Worm (Caenorhabditis elegans) whole organism, L3 larva: Measurements from ENCODE around the gene C49C8.5.

ENCODE experiments used
- ZK546.5 ChIP-seq: sonication (generic microtip); optimal IDR thresholded peaks from 2 replicates; lab custom pipeline; 2017; ENCODE audit warnings: missing biosample characterization, missing genetic modification characterization
- aly-2 ChIP-seq: fragments of 150-350 bp; optimal IDR thresholded peaks from 2 replicates; lab custom pipeline; 2014; ENCODE audit warnings: missing biosample characterization, missing genetic modification characterization
- ama-1 ChIP-seq: fragments of 150-350 bp; optimal IDR thresholded peaks from 2 replicates; lab custom pipeline; 2018
- egl-27 ChIP-seq: sonication (generic microtip); optimal IDR thresholded peaks from 4 replicates; lab custom pipeline; 2017; ENCODE audit warnings: missing biosample characterization, missing genetic modification reagents, missing genetic modification characterization
- egl-5 ChIP-seq: fragments of 150-350 bp; optimal IDR thresholded peaks from 2 replicates; lab custom pipeline; 2017; ENCODE audit warnings: missing biosample characterization, missing genetic modification reagents, missing genetic modification characterization, inconsistent platforms
- fos-1 ChIP-seq: fragments of 150-350 bp; optimal IDR thresholded peaks from 2 replicates; lab custom pipeline; 2014; ENCODE audit warnings: missing biosample characterization, missing genetic modification characterization
- jun-1 ChIP-seq: fragments of 150-350 bp; optimal IDR thresholded peaks from 2 replicates; lab custom pipeline; 2014; ENCODE audit warnings: missing biosample characterization, missing genetic modification reagents, missing genetic modification characterization
- nhr-23 ChIP-seq: fragments of 150-350 bp; optimal IDR thresholded peaks from 2 replicates; lab custom pipeline; 2014; ENCODE audit warnings: missing biosample characterization, missing genetic modification reagents, missing genetic modification characterization
- nhr-237 ChIP-seq: fragments of 150-350 bp; optimal IDR thresholded peaks from 2 replicates; lab custom pipeline; 2014; ENCODE audit warnings: missing biosample characterization, missing genetic modification characterization
- nhr-25 ChIP-seq: sonication (generic microtip); optimal IDR thresholded peaks from 2 replicates; lab custom pipeline; 2017; ENCODE audit warnings: missing biosample characterization, missing genetic modification characterization
- nhr-28 ChIP-seq: fragments of 150-350 bp; optimal IDR thresholded peaks from 2 replicates; lab custom pipeline; 2014; ENCODE audit warnings: missing biosample characterization, missing genetic modification characterization
- nhr-77 ChIP-seq: fragments of 150-350 bp; optimal IDR thresholded peaks from 2 replicates; lab custom pipeline; 2014; ENCODE audit warnings: missing biosample characterization, missing genetic modification characterization
- unc-62 ChIP-seq: fragments of 150-350 bp; sonication (generic microtip); optimal IDR thresholded peaks from 4 replicates; lab custom pipeline; 2014; ENCODE audit warnings: missing biosample characterization, missing genetic modification reagents, missing genetic modification characterization

- TF ChIP-seq unc-62 (no peak), nhr-77 (tag; lab: Kevin White, UChicago) (peak; percentile 39), nhr-23 (peak; percentile 95), jun-1 (tag; lab: Kevin White, UChicago) (peak; percentile 76), ZK546.5 (tag; lab: Kevin White, UChicago) (no peak), nhr-28 (tag; lab: Kevin White, UChicago) (no peak), egl-27 (tag; lab: Kevin White, UChicago) (no peak), fos-1 (tag; lab: Kevin White, UChicago) (no peak), aly-2 (tag; lab: Kevin White, UChicago) (no peak), nhr-25 (tag; lab: Kevin White, UChicago) (peak; percentile 81), egl-5 (tag; lab: Kevin White, UChicago) (no peak), ama-1 (lab: Kevin White, UChicago) (peak; percentile 71), nhr-237 (no peak)
Measured at ce11 chrIV:8687605-8688191, 34.2 kb upstream of the C49C8.5 start, which contains the start of gene snrp-3.
